Fruit fly (Drosophila melanogaster) whole organism, embryonic: ENCODE data around the gene CG43094.

Experiments
- Asciz ChIP-seq: fragments of 200-800 bp; sonication (Bioruptor generic); optimal IDR thresholded peaks from 2 replicates; lab custom pipeline; 2017; ENCODE audit warnings: missing biosample characterization, mild to moderate bottlenecking, missing genetic modification characterization, missing genetic modification reagents
- CG10543 ChIP-seq: fragments of 200-800 bp; sonication (Bioruptor generic); optimal IDR thresholded peaks from 3 replicates; lab custom pipeline; 2017; ENCODE audit warnings: missing biosample characterization, mild to moderate bottlenecking, missing genetic modification characterization, moderate library complexity
- CG12744 ChIP-seq: fragments of 200-800 bp; sonication (Bioruptor generic); optimal IDR thresholded peaks from 2 replicates; lab custom pipeline; 2016; ENCODE audit warnings: missing biosample characterization, missing genetic modification characterization
- CG15601 ChIP-seq: fragments of 200-800 bp; sonication (Bioruptor generic); optimal IDR thresholded peaks from 3 replicates; lab custom pipeline; 2019; ENCODE audit warnings: missing biosample characterization, mild to moderate bottlenecking, missing genetic modification characterization, moderate library complexity
- CG16815 ChIP-seq: fragments of 200-800 bp; sonication (Bioruptor generic); optimal IDR thresholded peaks from 3 replicates; lab custom pipeline; 2017; ENCODE audit warnings: missing biosample characterization, mild to moderate bottlenecking, missing genetic modification characterization
- CG17359 ChIP-seq: fragments of 200-800 bp; sonication (Bioruptor generic); optimal IDR thresholded peaks from 3 replicates; lab custom pipeline; 2018; ENCODE audit warnings: missing biosample characterization, mild to moderate bottlenecking, missing genetic modification characterization, moderate library complexity
- CG17802 ChIP-seq: fragments of 200-800 bp; sonication (Bioruptor generic); optimal IDR thresholded peaks from 2 replicates; lab custom pipeline; 2018; ENCODE audit warnings: missing biosample characterization, mild to moderate bottlenecking, missing genetic modification characterization, moderate library complexity
- CG17912 ChIP-seq: fragments of 200-800 bp; sonication (Bioruptor generic); optimal IDR thresholded peaks from 2 replicates; lab custom pipeline; 2018; ENCODE audit warnings: missing biosample characterization, mild to moderate bottlenecking, missing genetic modification characterization
- CG2116 ChIP-seq: fragments of 200-800 bp; sonication (Bioruptor generic); optimal IDR thresholded peaks from 3 replicates; lab custom pipeline; 2018; ENCODE audit warnings: missing biosample characterization, mild to moderate bottlenecking, missing genetic modification characterization
- CG2712 ChIP-seq: fragments of 200-800 bp; optimal IDR thresholded peaks from 3 replicates; lab custom pipeline; 2019; ENCODE audit warnings: missing biosample characterization, mild to moderate bottlenecking, missing genetic modification characterization, moderate library complexity
- CG30403 ChIP-seq: fragments of 200-800 bp; sonication (Bioruptor generic); optimal IDR thresholded peaks from 3 replicates; lab custom pipeline; 2016; ENCODE audit warnings: missing biosample characterization, missing genetic modification characterization
- CG3065 ChIP-seq: fragments of 200-800 bp; sonication (Bioruptor generic); optimal IDR thresholded peaks from 2 replicates; lab custom pipeline; 2016; ENCODE audit warnings: missing biosample characterization, missing genetic modification characterization
- CG31388 ChIP-seq: fragments of 200-800 bp; sonication (Bioruptor generic); optimal IDR thresholded peaks from 2 replicates; lab custom pipeline; 2016; ENCODE audit warnings: missing biosample characterization, missing genetic modification characterization
- CG34376 ChIP-seq: fragments of 200-800 bp; sonication (Bioruptor generic); optimal IDR thresholded peaks from 2 replicates; lab custom pipeline; 2018; ENCODE audit warnings: missing biosample characterization, mild to moderate bottlenecking, missing genetic modification characterization
- CG4730 ChIP-seq: fragments of 200-800 bp; sonication (Bioruptor generic); IDR thresholded peaks from 2 replicates; pipeline ENCODE4 v1.3.6; 2022; ENCODE audit warnings: missing biosample characterization, missing genetic modification characterization
- CG6272 ChIP-seq: fragments of 200-800 bp; sonication (Bioruptor generic); IDR thresholded peaks from 2 replicates; pipeline ENCODE4 v1.3.6; 2022; ENCODE audit warnings: missing biosample characterization, missing genetic modification characterization
- CG7357 ChIP-seq: fragments of 200-800 bp; sonication (Bioruptor generic); IDR thresholded peaks from 3 replicates; pipeline ENCODE4 v1.3.6; 2022; ENCODE audit warnings: missing biosample characterization, missing genetic modification characterization
- CG8290 ChIP-seq, 3 experiments: fragments of 200-800 bp; sonication (Bioruptor generic); optimal IDR thresholded peaks; 2 replicates each; lab custom pipeline; 2016 to 2019; ENCODE audit warnings: missing biosample characterization in 3 of 3, missing genetic modification characterization in 3 of 3, mild to moderate bottlenecking in 2 of 3, moderate library complexity in 1 of 3
- CG8359 ChIP-seq: fragments of 200-800 bp; sonication (Bioruptor generic); optimal IDR thresholded peaks from 2 replicates; lab custom pipeline; 2017; ENCODE audit warnings: missing biosample characterization, mild to moderate bottlenecking, missing genetic modification characterization, borderline replicate concordance
- CG9215 ChIP-seq: fragments of 200-800 bp; sonication (Bioruptor generic); IDR thresholded peaks from 2 replicates; pipeline ENCODE4 v1.3.6; 2022; ENCODE audit warnings: missing biosample characterization, missing genetic modification characterization
- Fer1 ChIP-seq: fragments of 200-800 bp; sonication (Bioruptor generic); optimal IDR thresholded peaks from 2 replicates; lab custom pipeline; 2017; ENCODE audit warnings: missing biosample characterization, mild to moderate bottlenecking, missing genetic modification characterization
- Gsc ChIP-seq: fragments of 200-800 bp; sonication (Bioruptor generic); IDR thresholded peaks from 2 replicates; pipeline ENCODE4 v1.3.6; 2022; ENCODE audit warnings: missing biosample characterization, missing genetic modification characterization
- Gug ChIP-seq: fragments of 200-800 bp; sonication (Bioruptor generic); IDR thresholded peaks from 4 replicates; pipeline ENCODE4 v1.3.6; 2022; ENCODE audit warnings: missing biosample characterization, missing genetic modification characterization
- HLH54F ChIP-seq: fragments of 200-800 bp; sonication (Bioruptor generic); optimal IDR thresholded peaks from 3 replicates; lab custom pipeline; 2016; ENCODE audit warnings: missing biosample characterization, missing genetic modification characterization
- Hand ChIP-seq: fragments of 200-800 bp; sonication (Bioruptor generic); optimal IDR thresholded peaks from 2 replicates; lab custom pipeline; 2017; ENCODE audit warnings: mild to moderate bottlenecking, missing biosample characterization, missing genetic modification reagents, missing genetic modification characterization
- HmgD ChIP-seq: fragments of 200-800 bp; sonication (Bioruptor generic); optimal IDR thresholded peaks from 3 replicates; lab custom pipeline; 2016; ENCODE audit warnings: missing biosample characterization, missing genetic modification characterization
- Hr39 ChIP-seq: fragments of >200 bp; optimal IDR thresholded peaks from 2 replicates; lab custom pipeline; 2017
- Mad ChIP-seq: fragments of 200-800 bp; sonication (Bioruptor generic); optimal IDR thresholded peaks from 2 replicates; lab custom pipeline; 2016; ENCODE audit warnings: missing biosample characterization, missing genetic modification characterization
- Neu2 ChIP-seq: fragments of 200-800 bp; sonication (Bioruptor generic); optimal IDR thresholded peaks from 3 replicates; lab custom pipeline; 2016; ENCODE audit warnings: missing biosample characterization, missing genetic modification characterization, borderline replicate concordance
- Nf-YC ChIP-seq: fragments of 200-800 bp; optimal IDR thresholded peaks from 3 replicates; lab custom pipeline; 2019; ENCODE audit warnings: missing biosample characterization, mild to moderate bottlenecking, missing genetic modification characterization, moderate library complexity
- Pdp1 ChIP-seq, 2 experiments: fragments of 200-800 bp; sonication (Bioruptor generic); optimal IDR thresholded peaks; 3 replicates each; lab custom pipeline; 2016; ENCODE audit warnings: missing biosample characterization in 2 of 2, missing genetic modification characterization in 2 of 2, mild to moderate bottlenecking in 1 of 2, moderate library complexity in 1 of 2
- Rfx ChIP-seq: fragments of 200-800 bp; sonication (Bioruptor generic); IDR thresholded peaks from 2 replicates; pipeline ENCODE4 v1.3.6; 2022; ENCODE audit warnings: missing biosample characterization, missing genetic modification characterization
- Sin3A ChIP-seq: fragments of >200 bp; optimal IDR thresholded peaks from 2 replicates; lab custom pipeline; 2018
- Ssrp ChIP-seq: fragments of 200-800 bp; sonication (Bioruptor generic); optimal IDR thresholded peaks from 2 replicates; lab custom pipeline; 2018; ENCODE audit warnings: missing biosample characterization, mild to moderate bottlenecking, missing genetic modification characterization, moderate library complexity
- Usf ChIP-seq: fragments of 200-800 bp; sonication (Bioruptor generic); optimal IDR thresholded peaks from 2 replicates; lab custom pipeline; 2017; ENCODE audit warnings: missing genotype, missing biosample characterization, missing genetic modification characterization
- ash1 ChIP-seq: fragments of 200-800 bp; sonication (Bioruptor generic); optimal IDR thresholded peaks from 2 replicates; lab custom pipeline; 2018; ENCODE audit warnings: missing biosample characterization, mild to moderate bottlenecking, missing genetic modification characterization
- bab2 ChIP-seq: fragments of 200-800 bp; sonication (Bioruptor generic); optimal IDR thresholded peaks from 2 replicates; lab custom pipeline; 2016; ENCODE audit warnings: missing biosample characterization, missing genetic modification characterization
- bbx ChIP-seq: fragments of 200-800 bp; sonication (Bioruptor generic); IDR thresholded peaks from 2 replicates; pipeline ENCODE4 v1.3.6; 2022; ENCODE audit warnings: missing biosample characterization, missing genetic modification characterization; ENCODE audit not compliant: partially characterized antibody
- cg ChIP-seq: fragments of 200-800 bp; sonication (Bioruptor generic); optimal IDR thresholded peaks from 3 replicates; lab custom pipeline; 2019; ENCODE audit warnings: missing biosample characterization, mild to moderate bottlenecking, missing genetic modification characterization, moderate library complexity
- danr ChIP-seq: fragments of 200-800 bp; sonication (Bioruptor generic); IDR thresholded peaks from 2 replicates; pipeline ENCODE4 v1.3.6; 2022; ENCODE audit warnings: missing biosample characterization, missing genetic modification characterization
- disco-r ChIP-seq: fragments of 200-800 bp; sonication (Bioruptor generic); optimal IDR thresholded peaks from 2 replicates; lab custom pipeline; 2016; ENCODE audit warnings: missing biosample characterization, missing genetic modification characterization
- grau ChIP-seq: fragments of 200-800 bp; optimal IDR thresholded peaks from 3 replicates; lab custom pipeline; 2019; ENCODE audit warnings: missing biosample characterization, mild to moderate bottlenecking, missing genetic modification characterization, moderate library complexity
- grn ChIP-seq: fragments of 200-800 bp; sonication (Bioruptor generic); optimal IDR thresholded peaks from 3 replicates; lab custom pipeline; 2017; ENCODE audit warnings: missing biosample characterization, missing genetic modification characterization
- ham ChIP-seq: fragments of 200-800 bp; sonication (Bioruptor generic); IDR thresholded peaks from 2 replicates; pipeline ENCODE4 v1.3.6; 2022; ENCODE audit warnings: missing biosample characterization, missing genetic modification characterization
- jing ChIP-seq: fragments of 200-800 bp; sonication (Bioruptor generic); optimal IDR thresholded peaks from 2 replicates; lab custom pipeline; 2018; ENCODE audit warnings: missing biosample characterization, mild to moderate bottlenecking, missing genetic modification characterization
- lab ChIP-seq: fragments of 200-800 bp; sonication (Bioruptor generic); optimal IDR thresholded peaks from 3 replicates; lab custom pipeline; 2017; ENCODE audit warnings: missing biosample characterization, missing genetic modification characterization, mild to moderate bottlenecking, moderate library complexity, missing genetic modification reagents
- pros ChIP-seq: fragments of 200-800 bp; sonication (Bioruptor generic); optimal IDR thresholded peaks from 3 replicates; lab custom pipeline; 2019; ENCODE audit warnings: missing biosample characterization, mild to moderate bottlenecking, missing genetic modification characterization, moderate library complexity
- ro ChIP-seq: fragments of 200-800 bp; sonication (Bioruptor generic); IDR thresholded peaks from 2 replicates; pipeline ENCODE4 v1.3.6; 2022; ENCODE audit warnings: missing biosample characterization, missing genetic modification characterization
- sens-2 ChIP-seq: fragments of 200-800 bp; sonication (Bioruptor generic); IDR thresholded peaks from 2 replicates; pipeline ENCODE4 v1.3.6; 2022; ENCODE audit warnings: missing biosample characterization, missing genetic modification characterization
- sob ChIP-seq: fragments of 200-800 bp; sonication (Bioruptor generic); IDR thresholded peaks from 2 replicates; pipeline ENCODE4 v1.3.6; 2022; ENCODE audit warnings: missing biosample characterization, missing genetic modification characterization
- toy ChIP-seq: fragments of 200-800 bp; sonication (Bioruptor generic); IDR thresholded peaks from 2 replicates; pipeline ENCODE4 v1.3.6; 2022; ENCODE audit warnings: missing biosample characterization, missing genetic modification characterization
- wek ChIP-seq: fragments of 200-800 bp; sonication (Bioruptor generic); optimal IDR thresholded peaks from 3 replicates; lab custom pipeline; 2018; ENCODE audit warnings: missing biosample characterization, mild to moderate bottlenecking, missing genetic modification characterization, moderate library complexity

Gene CG43094

dm6 chr3R:22720808-22721306 is 49.9 kb downstream of the CG43094 start, which contains the start of gene wge (continued):
- TF ChIP-seq sens-2 (GFP tag; lab: Robert Waterston, UW) (no peak), bab2 (no peak), CG17912 (GFP tag; lab: Kevin White, UChicago) (no peak), Mad (no peak), grau (tag; lab: Kevin White, UChicago) (no peak), CG31388 (no peak), toy (no peak), CG17802 (no peak), Sin3A (peak; percentile 20), danr (no peak), CG16815 (GFP tag; lab: Kevin White, UChicago) (no peak), CG17359 (tag; lab: Kevin White, UChicago) (no peak), Gsc (GFP tag; lab: Robert Waterston, UW) (no peak), pros (GFP tag; lab: Kevin White, UChicago) (no peak), Ssrp (no peak), Fer1 (GFP tag; lab: Kevin White, UChicago) (peak; percentile 16), jing (GFP tag; lab: Kevin White, UChicago) (no peak), Gug (GFP tag; lab: Robert Waterston, UW) (no peak), Hr39 (lab: Kevin White, UChicago) (no peak), CG34376 (GFP tag; lab: Kevin White, UChicago) (no peak), CG2712 (tag; lab: Kevin White, UChicago) (peak; percentile 7), CG9215 (GFP tag; lab: Robert Waterston, UW) (no peak), CG8290 (GFP tag; optimal IDR thresholded peaks at IDR 0.05; lab: Kevin White, UChicago) (no peak), CG8290 (tag; optimal IDR thresholded peaks at IDR 0.05; lab: Kevin White, UChicago) (no peak), disco-r (GFP tag; lab: Kevin White, UChicago) (no peak), ash1 (GFP tag; lab: Kevin White, UChicago) (no peak), CG2116 (GFP tag; lab: Kevin White, UChicago) (peak; percentile 71), CG12744 (no peak), Hand (GFP tag; lab: Kevin White, UChicago) (no peak), cg (peak; percentile 57), ro (GFP tag; lab: Robert Waterston, UW) (no peak), HmgD (GFP tag; lab: Kevin White, UChicago) (no peak), ham (GFP tag; lab: Robert Waterston, UW) (no peak), CG30403 (GFP tag; lab: Kevin White, UChicago) (no peak), Rfx (GFP tag; lab: Robert Waterston, UW) (no peak), CG6272 (GFP tag; lab: Robert Waterston, UW) (no peak), Asciz (no peak), CG8359 (GFP tag; lab: Kevin White, UChicago) (no peak), CG3065 (GFP tag; lab: Kevin White, UChicago) (no peak), Usf (GFP tag; lab: Kevin White, UChicago) (no peak), Neu2 (GFP tag; lab: Kevin White, UChicago) (no peak), sob (GFP tag; lab: Robert Waterston, UW) (no peak), CG15601 (tag; lab: Kevin White, UChicago) (no peak), HLH54F (GFP tag; lab: Kevin White, UChicago) (no peak), bbx (GFP tag; lab: Robert Waterston, UW) (peak; percentile 74), grn (no peak), Nf-YC (no peak), wek (no peak), Pdp1 (GFP tag; optimal IDR thresholded peaks at IDR 0.05; lab: Kevin White, UChicago) (peak in 1 of 2 experiments; percentile 43), CG7357 (GFP tag; lab: Robert Waterston, UW) (no peak), CG4730 (GFP tag; lab: Robert Waterston, UW) (no peak), CG10543 (GFP tag; lab: Kevin White, UChicago) (no peak), lab (no peak)
